Worm (Caenorhabditis elegans) whole organism, L1 larva: Measurements from ENCODE around the gene F10G7.10.

ENCODE experiments used
- C04F5.9 ChIP-seq: sonication (generic microtip); optimal IDR thresholded peaks from 2 replicates; lab custom pipeline; 2016; ENCODE audit warnings: missing genetic modification characterization, missing compliant biosample characterization
- C16A3.4 ChIP-seq: fragments of 150-350 bp; optimal IDR thresholded peaks from 2 replicates; lab custom pipeline; 2014; ENCODE audit warnings: missing biosample characterization, missing genetic modification characterization
- C34B4.2 ChIP-seq: sonication (generic microtip); optimal IDR thresholded peaks from 2 replicates; lab custom pipeline; 2017; ENCODE audit warnings: mild to moderate bottlenecking, missing genetic modification characterization, missing compliant biosample characterization
- F16B12.6 ChIP-seq: fragments of 150-350 bp; optimal IDR thresholded peaks from 2 replicates; lab custom pipeline; 2014; ENCODE audit warnings: missing biosample characterization, missing genetic modification characterization
- Y116A8C.19 ChIP-seq: sonication (generic microtip); optimal IDR thresholded peaks from 2 replicates; lab custom pipeline; 2016; ENCODE audit warnings: missing compliant biosample characterization, missing genetic modification characterization, borderline replicate concordance
- aha-1 ChIP-seq: fragments of 150-350 bp; optimal IDR thresholded peaks from 2 replicates; lab custom pipeline; 2014; ENCODE audit warnings: missing biosample characterization, missing genetic modification characterization
- aly-2 ChIP-seq: fragments of 150-350 bp; optimal IDR thresholded peaks from 2 replicates; lab custom pipeline; 2014; ENCODE audit warnings: missing biosample characterization, missing genetic modification characterization
- ceh-82 ChIP-seq, 3 experiments: fragments of 150-350 bp in 1 of 3; sonication (generic microtip) in 2 of 3; optimal IDR thresholded peaks; 2 replicates each; lab custom pipeline; 2014 to 2017; ENCODE audit warnings: missing biosample characterization in 3 of 3, missing genetic modification characterization in 3 of 3
- ceh-88 ChIP-seq: fragments of 200-800 bp; sonication (Bioruptor generic); IDR thresholded peaks from 2 replicates; pipeline ENCODE4 v1.3.6; 2022; ENCODE audit warnings: missing genetic modification characterization, missing compliant biosample characterization
- ces-1 ChIP-seq: fragments of 150-350 bp; optimal IDR thresholded peaks from 2 replicates; lab custom pipeline; 2014; ENCODE audit warnings: missing biosample characterization, missing genetic modification reagents, missing genetic modification characterization
- dpl-1 ChIP-seq, 3 experiments: fragments of 150-350 bp in 2 of 3; sonication (generic microtip) in 1 of 3; optimal IDR thresholded peaks; 2 replicates each; lab custom pipeline; 2014 to 2017; ENCODE audit warnings: missing biosample characterization in 3 of 3, missing genetic modification characterization in 3 of 3, missing genetic modification reagents in 3 of 3
- dsc-1 ChIP-seq: sonication (generic microtip); optimal IDR thresholded peaks from 2 replicates; lab custom pipeline; 2016; ENCODE audit warnings: mild to moderate bottlenecking, missing genetic modification characterization, missing compliant biosample characterization
- efl-1 ChIP-seq, 4 experiments: fragments of 150-350 bp; optimal IDR thresholded peaks in 3 of 4; peaks in 1 of 4; 1 replicate in 1 of 4; 2 replicates in 3 of 4; lab custom pipeline; 2014; ENCODE audit warnings: missing biosample characterization in 2 of 4, missing genetic modification characterization in 2 of 4, missing genetic modification reagents in 2 of 4
- egl-13 ChIP-seq: sonication (generic microtip); optimal IDR thresholded peaks from 2 replicates; lab custom pipeline; 2016; ENCODE audit warnings: missing genotype, missing genetic modification reagents, missing genetic modification characterization, missing compliant biosample characterization
- egl-27 ChIP-seq, 2 experiments: fragments of 150-350 bp in 1 of 2; sonication (generic microtip); optimal IDR thresholded peaks; 3 replicates each; lab custom pipeline; 2017 to 2018; ENCODE audit warnings: missing biosample characterization in 2 of 2, missing genetic modification characterization in 2 of 2, missing genetic modification reagents in 2 of 2
- elt-2 ChIP-seq: sonication (generic microtip); optimal IDR thresholded peaks from 2 replicates; lab custom pipeline; 2016; ENCODE audit warnings: missing genetic modification characterization, mild to moderate bottlenecking, inconsistent platforms, missing compliant biosample characterization, missing genetic modification reagents
- elt-3 ChIP-seq, 6 experiments: fragments of 150-350 bp in 1 of 6; sonication (generic microtip); optimal IDR thresholded peaks; 2 replicates each; lab custom pipeline; 2017 to 2018; ENCODE audit warnings: missing biosample characterization in 6 of 6, missing genetic modification characterization in 6 of 6, inconsistent platforms in 1 of 6
- hlh-4 ChIP-seq: sonication (generic microtip); optimal IDR thresholded peaks from 2 replicates; lab custom pipeline; 2016; ENCODE audit warnings: mild to moderate bottlenecking, missing genetic modification characterization, missing compliant biosample characterization
- irx-1 ChIP-seq: sonication (generic microtip); optimal IDR thresholded peaks from 2 replicates; lab custom pipeline; 2016; ENCODE audit warnings: missing genetic modification characterization, missing compliant biosample characterization
- jun-1 ChIP-seq: fragments of 150-350 bp; optimal IDR thresholded peaks from 2 replicates; lab custom pipeline; 2014; ENCODE audit warnings: missing biosample characterization, missing genetic modification reagents, missing genetic modification characterization
- lin-14 ChIP-seq: fragments of 200-800 bp; sonication (Bioruptor generic); optimal IDR thresholded peaks from 2 replicates; lab custom pipeline; 2018; ENCODE audit warnings: mild to moderate bottlenecking, missing genetic modification characterization, moderate library complexity, missing compliant biosample characterization
- lin-15B ChIP-seq: fragments of 150-350 bp; sonication (generic microtip); optimal IDR thresholded peaks from 3 replicates; lab custom pipeline; 2014; ENCODE audit warnings: missing biosample characterization, missing genetic modification characterization
- lir-3 ChIP-seq: sonication (generic microtip); optimal IDR thresholded peaks from 2 replicates; lab custom pipeline; 2016; ENCODE audit warnings: mild to moderate bottlenecking, missing genetic modification characterization, moderate library complexity, missing compliant biosample characterization; ENCODE audit not compliant: poor library complexity
- lsy-2 ChIP-seq, 2 experiments: fragments of 150-350 bp; optimal IDR thresholded peaks; 2 replicates each; lab custom pipeline; 2014; ENCODE audit warnings: missing biosample characterization in 2 of 2, missing genetic modification characterization in 2 of 2
- mab-9 ChIP-seq: fragments of 200-800 bp; sonication (Bioruptor generic); IDR thresholded peaks from 2 replicates; pipeline ENCODE4 v1.3.6; 2022; ENCODE audit warnings: missing genetic modification reagents, missing genetic modification characterization, missing compliant biosample characterization
- nhr-12 ChIP-seq: sonication (generic microtip); optimal IDR thresholded peaks from 2 replicates; lab custom pipeline; 2017; ENCODE audit warnings: missing biosample characterization, missing genetic modification characterization
- nhr-19 ChIP-seq: fragments of 200-800 bp; sonication (Bioruptor generic); conservative IDR thresholded peaks from 2 replicates; pipeline ENCODE4 v1.3.6; 2022; ENCODE audit warnings: missing genetic modification characterization, missing compliant biosample characterization
- nhr-47 ChIP-seq: sonication (generic microtip); optimal IDR thresholded peaks from 2 replicates; lab custom pipeline; 2016; ENCODE audit warnings: mild to moderate bottlenecking, missing genetic modification characterization, moderate library complexity, missing compliant biosample characterization
- nhr-71 ChIP-seq: sonication (generic microtip); optimal IDR thresholded peaks from 2 replicates; lab custom pipeline; 2016; ENCODE audit warnings: mild to moderate bottlenecking, missing genetic modification characterization, moderate library complexity, missing compliant biosample characterization
- nhr-90 ChIP-seq: sonication (generic microtip); optimal IDR thresholded peaks from 2 replicates; lab custom pipeline; 2016; ENCODE audit warnings: mild to moderate bottlenecking, missing genetic modification characterization, missing compliant biosample characterization; ENCODE audit not compliant: poor library complexity
- pag-3 ChIP-seq: sonication (generic microtip); optimal IDR thresholded peaks from 2 replicates; lab custom pipeline; 2017; ENCODE audit warnings: missing genetic modification characterization, mild to moderate bottlenecking, missing compliant biosample characterization, antibody characterized with exemption, borderline replicate concordance; ENCODE audit not compliant: insufficient read depth
- pqm-1 ChIP-seq: sonication (generic microtip); optimal IDR thresholded peaks from 3 replicates; lab custom pipeline; 2017; ENCODE audit warnings: missing biosample characterization, missing genetic modification characterization
- rnt-1 ChIP-seq: sonication (generic microtip); optimal IDR thresholded peaks from 2 replicates; lab custom pipeline; 2016; ENCODE audit warnings: mild to moderate bottlenecking, missing genetic modification characterization, moderate library complexity, missing compliant biosample characterization
- skn-1 ChIP-seq: fragments of 150-350 bp; optimal IDR thresholded peaks from 2 replicates; lab custom pipeline; 2014; ENCODE audit warnings: missing biosample characterization, missing genetic modification characterization
- snu-23 ChIP-seq: sonication (generic microtip); optimal IDR thresholded peaks from 2 replicates; lab custom pipeline; 2016; ENCODE audit warnings: missing genetic modification characterization, missing compliant biosample characterization
- sup-37 ChIP-seq: fragments of 200-800 bp; sonication (Bioruptor generic); optimal IDR thresholded peaks from 2 replicates; lab custom pipeline; 2018; ENCODE audit warnings: mild to moderate bottlenecking, missing genetic modification characterization, missing compliant biosample characterization
- swsn-7 ChIP-seq: sonication (generic microtip); optimal IDR thresholded peaks from 2 replicates; lab custom pipeline; 2016; ENCODE audit warnings: missing genetic modification characterization, missing compliant biosample characterization
- unc-130 ChIP-seq: fragments of 150-350 bp; optimal IDR thresholded peaks from 2 replicates; lab custom pipeline; 2017; ENCODE audit warnings: missing biosample characterization, missing genetic modification characterization, inconsistent platforms
- unc-30 ChIP-seq: sonication (generic microtip); optimal IDR thresholded peaks from 2 replicates; lab custom pipeline; 2017; ENCODE audit warnings: missing biosample characterization, missing genetic modification characterization
- unc-86 ChIP-seq: sonication (generic microtip); optimal IDR thresholded peaks from 2 replicates; lab custom pipeline; 2016; ENCODE audit warnings: missing genetic modification characterization, missing compliant biosample characterization
- unc-98 ChIP-seq: fragments of 200-800 bp; sonication (Bioruptor generic); IDR thresholded peaks from 2 replicates; pipeline ENCODE4 v1.3.6; 2022; ENCODE audit warnings: missing genetic modification characterization, missing compliant biosample characterization
- ztf-11 ChIP-seq, 2 experiments: sonication (generic microtip); optimal IDR thresholded peaks; 2 replicates each; lab custom pipeline; 2016 to 2017; ENCODE audit warnings: missing genetic modification characterization in 2 of 2, missing biosample characterization in 1 of 2, missing compliant biosample characterization in 1 of 2

Gene F10G7.10

ce11 chrII:4739984-4740462 is 14.0 kb upstream of the F10G7.10 start, which contains the start of gene eas-1 (continued):
- TF ChIP-seq jun-1, result peak; percentile 73
- TF ChIP-seq nhr-90 (tag; lab: Kevin White, UChicago), result peak; percentile 90
- TF ChIP-seq nhr-47 (tag; lab: Kevin White, UChicago), result peak; percentile 92
- TF ChIP-seq dpl-1 (GFP tag; optimal IDR thresholded peaks at IDR 0.05; lab: Kevin White, UChicago), result peak; percentile 92 to 96 (median 95)
- TF ChIP-seq egl-27 (tag; optimal IDR thresholded peaks at IDR 0.05; lab: Kevin White, UChicago), result no peak
- TF ChIP-seq unc-30 (tag; lab: Kevin White, UChicago), result no peak
- TF ChIP-seq F16B12.6 (tag; lab: Kevin White, UChicago), result peak; percentile 81
- no peak for TF ChIP-seq pqm-1 (tag; lab: Kevin White, UChicago)
- peak; percentile 71 for TF ChIP-seq C16A3.4 (tag; lab: Kevin White, UChicago)
- TF ChIP-seq lin-14 (GFP tag; lab: Kevin White, UChicago), result peak; percentile 83
- peak; percentile 69 for TF ChIP-seq mab-9 (GFP tag; lab: Robert Waterston, UW)
- no peak for TF ChIP-seq ces-1 (GFP tag; lab: Kevin White, UChicago)
- TF ChIP-seq swsn-7 (tag; lab: Kevin White, UChicago), result peak; percentile 79
- TF ChIP-seq rnt-1 (tag; lab: Kevin White, UChicago), result peak; percentile 98
- TF ChIP-seq nhr-19 (GFP tag; lab: Robert Waterston, UW), result peak; percentile 82
- peak in 1 of 2 experiments; percentile 88 for TF ChIP-seq ztf-11 (tag; optimal IDR thresholded peaks at IDR 0.05; lab: Kevin White, UChicago)
- peak in 3 of 6 experiments; percentile 1 to 79 (median 19) for TF ChIP-seq elt-3 (tag; optimal IDR thresholded peaks at IDR 0.05; lab: Kevin White, UChicago)
- peak; percentile 57; the same call in 1 of the 2 replicates for TF ChIP-seq ceh-88 (GFP tag; lab: Robert Waterston, UW)
- peak; percentile 78 for TF ChIP-seq skn-1 (tag; lab: Kevin White, UChicago)
- TF ChIP-seq unc-98 (GFP tag; lab: Robert Waterston, UW), result peak; percentile 85
- TF ChIP-seq snu-23 (GFP tag; lab: Kevin White, UChicago), result peak; percentile 86
- no peak for TF ChIP-seq hlh-4
- no peak for TF ChIP-seq nhr-12
- peak; percentile 92 for TF ChIP-seq irx-1 (tag; lab: Kevin White, UChicago)
- TF ChIP-seq unc-130 (tag; lab: Kevin White, UChicago), result peak; percentile 18
- TF ChIP-seq aha-1, result no peak
- TF ChIP-seq Y116A8C.19, result peak; percentile 52
- peak; percentile 91 for TF ChIP-seq elt-2 (tag; lab: Kevin White, UChicago)
- peak; percentile 62 to 79 (median 78) for TF ChIP-seq ceh-82 (tag; optimal IDR thresholded peaks at IDR 0.05; lab: Kevin White, UChicago)
- peak; percentile 75 for TF ChIP-seq unc-86 (tag; lab: Kevin White, UChicago)
- peak; percentile 84 for TF ChIP-seq egl-13 (tag; lab: Kevin White, UChicago)

DNA sequence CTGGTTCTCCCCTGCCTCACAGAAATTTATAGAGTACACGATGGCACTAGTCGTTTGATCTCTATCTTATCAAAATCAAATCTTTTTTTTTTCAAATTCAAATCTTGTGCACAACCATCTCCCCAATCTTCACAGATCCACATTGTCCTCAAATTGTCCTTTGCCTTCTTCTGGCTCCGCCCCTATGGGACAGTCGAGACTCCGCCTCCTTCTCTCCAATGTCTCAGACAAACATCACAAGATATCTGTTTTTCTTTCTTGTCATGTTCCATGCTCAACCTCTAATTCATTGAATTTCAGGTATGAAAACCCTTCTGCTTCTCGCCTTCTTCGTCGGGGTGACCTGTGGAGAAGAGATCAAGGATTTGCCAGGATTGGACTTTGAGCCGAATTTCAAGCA is 11.3 kb upstream of the F10G7.10 start, which contains the start of gene ctsa-1.1:
Gene ctsa-1.1 (plus strand): TSS at position 301 of the 400 bp plus-strand sequence.
- no peak for TF ChIP-seq ceh-82 (tag; optimal IDR thresholded peaks at IDR 0.05; lab: Kevin White, UChicago)
- no peak for TF ChIP-seq unc-30 (tag; lab: Kevin White, UChicago)
- no peak for TF ChIP-seq dsc-1 (tag; lab: Kevin White, UChicago)
- TF ChIP-seq elt-3 (tag; optimal IDR thresholded peaks at IDR 0.05; lab: Kevin White, UChicago), result no peak
- peak; percentile 8 for TF ChIP-seq rnt-1 (tag; lab: Kevin White, UChicago)
- no peak for TF ChIP-seq sup-37
- TF ChIP-seq lir-3 (tag; lab: Kevin White, UChicago), result no peak
- no peak for TF ChIP-seq C34B4.2 (tag; lab: Kevin White, UChicago)
- TF ChIP-seq C04F5.9 (tag; lab: Kevin White, UChicago), result no peak

ce11 chrII:4736585-4736984 is 10.5 kb upstream of the F10G7.10 start:
- TF ChIP-seq lsy-2 (tag; optimal IDR thresholded peaks at IDR 0.05; lab: Kevin White, UChicago) (peak; percentile 19 to 20), egl-13 (tag; lab: Kevin White, UChicago) (no peak), nhr-71 (tag; lab: Kevin White, UChicago) (peak; percentile 65), aly-2 (tag; lab: Kevin White, UChicago) (no peak), pag-3 (tag; lab: Kevin White, UChicago) (peak; percentile 58), lin-15B (no peak), lin-14 (GFP tag; lab: Kevin White, UChicago) (peak; percentile 60), snu-23 (GFP tag; lab: Kevin White, UChicago) (peak; percentile 19), efl-1 (optimal IDR thresholded peaks at IDR 0.05; lab: Kevin White, UChicago) (peak in 1 of 2 experiments; percentile 12), efl-1 (GFP tag; optimal IDR thresholded peaks at IDR 0.05 in 1 of 2; lab: Kevin White, UChicago) (peak in 1 of 2 experiments; percentile 82), rnt-1 (tag; lab: Kevin White, UChicago) (peak; percentile 38)
- TF ChIP-seq, all 84 proteins: peak for 7
